Worm (Caenorhabditis elegans) whole organism, mixed stage, embryonic: ENCODE data around the gene M05D6.5.

Experiments
- lsy-2 ChIP-seq: fragments of 150-350 bp; optimal IDR thresholded peaks from 2 replicates; lab custom pipeline; 2014; ENCODE audit warnings: missing biosample characterization, missing genetic modification characterization
- mab-5 ChIP-seq: fragments of 150-350 bp; optimal IDR thresholded peaks from 2 replicates; lab custom pipeline; 2014; ENCODE audit warnings: missing biosample characterization, missing genetic modification characterization
- nhr-2 ChIP-seq: fragments of 150-350 bp; optimal IDR thresholded peaks from 2 replicates; lab custom pipeline; 2014; ENCODE audit warnings: missing biosample characterization, missing genetic modification characterization
- nhr-237 ChIP-seq: fragments of 150-350 bp; optimal IDR thresholded peaks from 2 replicates; lab custom pipeline; 2014; ENCODE audit warnings: missing biosample characterization, missing genetic modification characterization
- snpc-4 ChIP-seq: fragments of 150-350 bp; optimal IDR thresholded peaks from 2 replicates; lab custom pipeline; 2014; ENCODE audit warnings: missing biosample characterization, missing genetic modification characterization
- sptf-1 ChIP-seq: sonication (generic microtip); optimal IDR thresholded peaks from 2 replicates; lab custom pipeline; 2017; ENCODE audit warnings: mild to moderate bottlenecking, missing genetic modification characterization, moderate library complexity, missing compliant biosample characterization
- unc-62 ChIP-seq: fragments of 150-350 bp; optimal IDR thresholded peaks from 2 replicates; lab custom pipeline; 2014; ENCODE audit warnings: missing biosample characterization, missing genetic modification reagents, missing genetic modification characterization

- TF ChIP-seq unc-62 (GFP tag; lab: Kevin White, UChicago) (no peak), nhr-237 (tag; lab: Kevin White, UChicago) (no peak), sptf-1 (tag; lab: Kevin White, UChicago) (no peak), mab-5 (tag; lab: Kevin White, UChicago) (no peak), nhr-2 (tag; lab: Kevin White, UChicago) (no peak), snpc-4 (tag; lab: Kevin White, UChicago) (no peak), lsy-2 (no peak)
These were observed 14.2 kb upstream of the M05D6.5 start for ce11 chrII:8496184-8496583.
